Fruit fly (Drosophila melanogaster) whole organism, pupa: ENCODE measurements around the gene CG32812.

Source experiments
- CG14655 ChIP-seq: fragments of 200-800 bp; sonication (Bioruptor generic); optimal IDR thresholded peaks from 3 replicates; lab custom pipeline; 2017; ENCODE audit warnings: mild to moderate bottlenecking, missing biosample characterization, missing genetic modification reagents, missing genetic modification characterization
- CG15710 ChIP-seq: fragments of 200-800 bp; sonication (Bioruptor generic); optimal IDR thresholded peaks from 2 replicates; lab custom pipeline; 2018; ENCODE audit warnings: missing biosample characterization, mild to moderate bottlenecking, missing genetic modification characterization, moderate library complexity
- CG32121 ChIP-seq: fragments of 200-800 bp; sonication (Bioruptor generic); IDR thresholded peaks from 2 replicates; pipeline ENCODE4 v1.3.6; 2022; ENCODE audit warnings: missing biosample characterization, missing genetic modification characterization
- CG34367 ChIP-seq: fragments of 200-800 bp; sonication (Bioruptor generic); optimal IDR thresholded peaks from 2 replicates; lab custom pipeline; 2018; ENCODE audit warnings: missing biosample characterization, mild to moderate bottlenecking, missing genetic modification characterization
- CG8159 ChIP-seq: fragments of 200-800 bp; sonication (Bioruptor generic); optimal IDR thresholded peaks from 3 replicates; lab custom pipeline; 2018; ENCODE audit warnings: missing biosample characterization, mild to moderate bottlenecking, missing genetic modification characterization, moderate library complexity
- CG8301 ChIP-seq: fragments of 200-800 bp; sonication (Bioruptor generic); optimal IDR thresholded peaks from 2 replicates; lab custom pipeline; 2018; ENCODE audit warnings: missing biosample characterization, mild to moderate bottlenecking, missing genetic modification characterization
- EcR ChIP-seq: fragments of 200-800 bp; sonication (Bioruptor generic); optimal IDR thresholded peaks from 3 replicates; lab custom pipeline; 2019; ENCODE audit warnings: missing biosample characterization, missing genetic modification characterization, mild to moderate bottlenecking, moderate library complexity, missing genetic modification reagents
- Pif1B ChIP-seq: fragments of 200-800 bp; sonication (Bioruptor generic); optimal IDR thresholded peaks from 3 replicates; lab custom pipeline; 2016; ENCODE audit warnings: missing biosample characterization, missing genetic modification characterization
- Snoo ChIP-seq: fragments of 200-800 bp; sonication (Bioruptor generic); optimal IDR thresholded peaks from 3 replicates; lab custom pipeline; 2017; ENCODE audit warnings: missing biosample characterization, mild to moderate bottlenecking, missing genetic modification characterization, inconsistent platforms
- fd96Ca ChIP-seq: fragments of 200-800 bp; sonication (Bioruptor generic); IDR thresholded peaks from 3 replicates; pipeline ENCODE4 v1.3.6; 2022; ENCODE audit warnings: missing biosample characterization, missing genetic modification characterization
- gl ChIP-seq: fragments of 200-800 bp; sonication (Bioruptor generic); optimal IDR thresholded peaks from 2 replicates; lab custom pipeline; 2018; ENCODE audit warnings: missing biosample characterization, mild to moderate bottlenecking, missing genetic modification characterization

- TF ChIP-seq fd96Ca (peak; percentile 50; the same call in 1 of the 3 replicates), CG8159 (no peak), EcR (GFP tag; lab: Kevin White, UChicago) (no peak), Pif1B (GFP tag; lab: Kevin White, UChicago) (no peak), gl (tag; lab: Kevin White, UChicago) (no peak), Snoo (tag; lab: Kevin White, UChicago) (no peak), CG8301 (no peak), CG32121 (peak; percentile 67), CG14655 (GFP tag; lab: Kevin White, UChicago) (no peak), CG15710 (tag; lab: Kevin White, UChicago) (no peak), CG34367 (tag; lab: Kevin White, UChicago) (no peak)
Measured at dm6 chrX:1286136-1286535, 954 bp upstream of the CG32812 start.
